Worm (Caenorhabditis elegans): Measurements from ENCODE around the gene C06E7.88.

DNA sequence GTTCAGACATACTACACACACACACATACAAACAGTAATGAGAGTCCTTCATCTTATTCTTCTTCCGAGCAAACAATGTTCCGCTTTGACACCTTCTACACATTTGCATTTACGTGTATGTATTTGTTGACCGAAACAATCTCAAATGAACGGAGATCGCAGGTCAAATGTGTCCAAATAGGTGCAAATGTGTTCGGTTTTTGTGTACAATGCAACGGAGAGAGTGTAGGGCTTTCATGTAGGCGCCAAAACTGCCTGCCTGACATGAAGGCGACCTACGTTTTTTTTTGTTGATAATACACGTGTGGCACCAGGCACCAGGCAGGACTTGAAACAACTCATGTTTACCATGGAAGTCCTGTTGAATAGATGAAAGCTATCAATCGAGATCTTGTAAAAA, 10.1 kb downstream of the C06E7.88 start:
- TF ChIP-seq Y22D7AL.16 (tag; optimal IDR thresholded peaks at IDR 0.05) (no peak), nfya-1 (tag; optimal IDR thresholded peaks at IDR 0.05) (no peak), elt-2 (tag; optimal IDR thresholded peaks at IDR 0.05) (no peak), zip-5 (tag; optimal IDR thresholded peaks at IDR 0.05) (no peak), nhr-11 (tag; optimal IDR thresholded peaks at IDR 0.05) (no peak), elt-4 (tag; optimal IDR thresholded peaks at IDR 0.05) (no peak), lin-11 (tag; optimal IDR thresholded peaks at IDR 0.05) (no peak), pha-4 (tag; optimal IDR thresholded peaks at IDR 0.05) (no peak), pax-1 (tag; optimal IDR thresholded peaks at IDR 0.05) (no peak), unc-55 (GFP tag; optimal IDR thresholded peaks at IDR 0.05) (no peak), sdc-2 (tag; optimal IDR thresholded peaks at IDR 0.05) (no peak), gmeb-2 (tag; optimal IDR thresholded peaks at IDR 0.05) (no peak), hlh-13 (GFP tag; optimal IDR thresholded peaks at IDR 0.05) (no peak), madf-2 (tag; optimal IDR thresholded peaks at IDR 0.05) (no peak)
